Fruit fly (Drosophila melanogaster) whole organism, embryonic: ENCODE data around the gene CG13114.

Experiments used
- Abd-B ChIP-seq: fragments of 200-800 bp; sonication (Bioruptor generic); optimal IDR thresholded peaks from 2 replicates; lab custom pipeline; 2018; ENCODE audit warnings: missing biosample characterization, mild to moderate bottlenecking, missing genetic modification characterization, moderate library complexity
- CG11247 ChIP-seq: fragments of 200-800 bp; sonication (Bioruptor generic); IDR thresholded peaks from 2 replicates; pipeline ENCODE4 v1.3.6; 2022; ENCODE audit warnings: missing biosample characterization, missing genetic modification characterization
- CG12219 ChIP-seq: fragments of 200-800 bp; sonication (Bioruptor generic); optimal IDR thresholded peaks from 3 replicates; lab custom pipeline; 2018; ENCODE audit warnings: missing biosample characterization, mild to moderate bottlenecking, missing genetic modification characterization
- CG12299 ChIP-seq: fragments of 200-800 bp; sonication (Bioruptor generic); optimal IDR thresholded peaks from 2 replicates; lab custom pipeline; 2018; ENCODE audit warnings: missing biosample characterization, mild to moderate bottlenecking, missing genetic modification characterization
- CG13123 ChIP-seq: fragments of 200-800 bp; sonication (Bioruptor generic); optimal IDR thresholded peaks from 2 replicates; lab custom pipeline; 2016; ENCODE audit warnings: missing biosample characterization, missing genetic modification characterization
- CG13296 ChIP-seq: fragments of 200-800 bp; sonication (Bioruptor generic); optimal IDR thresholded peaks from 3 replicates; lab custom pipeline; 2018; ENCODE audit warnings: missing biosample characterization, mild to moderate bottlenecking, missing genetic modification characterization
- CG14050 ChIP-seq: fragments of 200-800 bp; sonication (Bioruptor generic); IDR thresholded peaks from 3 replicates; pipeline ENCODE4 v1.3.6; 2022; ENCODE audit warnings: missing biosample characterization, missing genetic modification characterization
- CG15073 ChIP-seq: fragments of 200-800 bp; sonication (Bioruptor generic); optimal IDR thresholded peaks from 2 replicates; lab custom pipeline; 2016; ENCODE audit warnings: missing biosample characterization, missing genetic modification characterization
- CG16813 ChIP-seq: fragments of 200-800 bp; sonication (Bioruptor generic); IDR thresholded peaks from 3 replicates; pipeline ENCODE4 v1.3.6; 2022; ENCODE audit warnings: missing biosample characterization, missing genetic modification characterization; ENCODE audit not compliant: partially characterized antibody
- CG17359 ChIP-seq: fragments of 200-800 bp; sonication (Bioruptor generic); optimal IDR thresholded peaks from 3 replicates; lab custom pipeline; 2018; ENCODE audit warnings: missing biosample characterization, mild to moderate bottlenecking, missing genetic modification characterization, moderate library complexity
- CG17829 ChIP-seq: fragments of 200-800 bp; optimal IDR thresholded peaks from 2 replicates; lab custom pipeline; 2019; ENCODE audit warnings: missing biosample characterization, mild to moderate bottlenecking, missing genetic modification characterization, moderate library complexity
- CG18764 ChIP-seq: fragments of 200-800 bp; sonication (Bioruptor generic); optimal IDR thresholded peaks from 3 replicates; lab custom pipeline; 2016; ENCODE audit warnings: missing biosample characterization, missing genetic modification characterization
- CG2889 ChIP-seq: fragments of 200-800 bp; sonication (Bioruptor generic); IDR thresholded peaks from 3 replicates; pipeline ENCODE4 v1.3.6; 2022; ENCODE audit warnings: missing biosample characterization, missing genetic modification characterization
- CG30020 ChIP-seq: fragments of 200-800 bp; optimal IDR thresholded peaks from 2 replicates; lab custom pipeline; 2019; ENCODE audit warnings: missing biosample characterization, mild to moderate bottlenecking, missing genetic modification characterization, moderate library complexity
- CG31388 ChIP-seq: fragments of 200-800 bp; sonication (Bioruptor generic); optimal IDR thresholded peaks from 2 replicates; lab custom pipeline; 2016; ENCODE audit warnings: missing biosample characterization, missing genetic modification characterization
- CG3995 ChIP-seq: fragments of 200-800 bp; sonication (Bioruptor generic); optimal IDR thresholded peaks from 3 replicates; lab custom pipeline; 2016; ENCODE audit warnings: missing biosample characterization, missing genetic modification characterization
- CG7357 ChIP-seq: fragments of 200-800 bp; sonication (Bioruptor generic); IDR thresholded peaks from 3 replicates; pipeline ENCODE4 v1.3.6; 2022; ENCODE audit warnings: missing biosample characterization, missing genetic modification characterization
- CG7556 ChIP-seq: fragments of 200-800 bp; sonication (Bioruptor generic); optimal IDR thresholded peaks from 2 replicates; lab custom pipeline; 2017; ENCODE audit warnings: missing biosample characterization, mild to moderate bottlenecking, missing genetic modification characterization
- CG8388 ChIP-seq: fragments of 200-800 bp; sonication (Bioruptor generic); optimal IDR thresholded peaks from 2 replicates; lab custom pipeline; 2019; ENCODE audit warnings: missing biosample characterization, mild to moderate bottlenecking, missing genetic modification characterization, moderate library complexity
- CG8765 ChIP-seq: fragments of 200-800 bp; sonication (Bioruptor generic); IDR thresholded peaks from 2 replicates; pipeline ENCODE4 v1.3.6; 2022; ENCODE audit warnings: missing biosample characterization, missing genetic modification characterization
- CG9609 ChIP-seq: fragments of 200-800 bp; sonication (Bioruptor generic); optimal IDR thresholded peaks from 3 replicates; lab custom pipeline; 2016; ENCODE audit warnings: missing biosample characterization, missing genetic modification characterization
- CG9932 ChIP-seq: fragments of 200-800 bp; sonication (Bioruptor generic); IDR thresholded peaks from 2 replicates; pipeline ENCODE4 v1.3.6; 2022; ENCODE audit warnings: missing biosample characterization, missing genetic modification characterization
- Dfd ChIP-seq, 2 experiments: fragments of >200 bp; optimal IDR thresholded peaks; 2 replicates each; lab custom pipeline; 2017; ENCODE audit warnings: missing biosample characterization in 2 of 2, missing genetic modification characterization in 2 of 2
- Fer2 ChIP-seq: fragments of 200-800 bp; sonication (Bioruptor generic); optimal IDR thresholded peaks from 2 replicates; lab custom pipeline; 2018; ENCODE audit warnings: missing biosample characterization, mild to moderate bottlenecking, missing genetic modification characterization, moderate library complexity
- HLH54F ChIP-seq: fragments of 200-800 bp; sonication (Bioruptor generic); optimal IDR thresholded peaks from 3 replicates; lab custom pipeline; 2016; ENCODE audit warnings: missing biosample characterization, missing genetic modification characterization
- Hmx ChIP-seq: fragments of 200-800 bp; sonication (Bioruptor generic); optimal IDR thresholded peaks from 2 replicates; lab custom pipeline; 2016; ENCODE audit warnings: missing biosample characterization, missing genetic modification characterization
- Jarid2 ChIP-seq: fragments of 200-800 bp; sonication (Bioruptor generic); optimal IDR thresholded peaks from 3 replicates; lab custom pipeline; 2017; ENCODE audit warnings: mild to moderate bottlenecking, missing biosample characterization, missing genetic modification reagents, missing genetic modification characterization
- Ptx1 ChIP-seq: fragments of 200-800 bp; sonication (Bioruptor generic); IDR thresholded peaks from 2 replicates; pipeline ENCODE4 v1.3.6; 2022; ENCODE audit warnings: missing biosample characterization, missing genetic modification characterization
- TFAM ChIP-seq: fragments of 200-800 bp; sonication (Bioruptor generic); optimal IDR thresholded peaks from 2 replicates; lab custom pipeline; 2017; ENCODE audit warnings: missing biosample characterization, missing genetic modification characterization, inconsistent platforms
- Vsx1 ChIP-seq: fragments of 200-800 bp; sonication (Bioruptor generic); optimal IDR thresholded peaks from 2 replicates; lab custom pipeline; 2017; ENCODE audit warnings: missing biosample characterization, mild to moderate bottlenecking, missing genetic modification characterization, missing genetic modification reagents
- Xbp1 ChIP-seq: fragments of 200-800 bp; sonication (Bioruptor generic); optimal IDR thresholded peaks from 3 replicates; lab custom pipeline; 2016; ENCODE audit warnings: missing biosample characterization, mild to moderate bottlenecking, missing genetic modification characterization
- amos ChIP-seq: fragments of 200-800 bp; sonication (Bioruptor generic); IDR thresholded peaks from 2 replicates; pipeline ENCODE4 v1.3.6; 2022; ENCODE audit warnings: missing biosample characterization, missing genetic modification characterization; ENCODE audit not compliant: partially characterized antibody
- bcd ChIP-seq: fragments of 200-800 bp; sonication (Bioruptor generic); optimal IDR thresholded peaks from 2 replicates; lab custom pipeline; 2017; ENCODE audit warnings: missing biosample characterization, mild to moderate bottlenecking, missing genetic modification characterization
- bowl ChIP-seq: fragments of 200-800 bp; sonication (Bioruptor generic); IDR thresholded peaks from 2 replicates; pipeline ENCODE4 v1.3.6; 2022; ENCODE audit warnings: missing biosample characterization, missing genetic modification characterization
- cas ChIP-seq: fragments of 200-800 bp; sonication (Bioruptor generic); IDR thresholded peaks from 2 replicates; pipeline ENCODE4 v1.3.6; 2022; ENCODE audit warnings: missing biosample characterization, missing genetic modification characterization
- chn ChIP-seq: fragments of 200-800 bp; sonication (Bioruptor generic); optimal IDR thresholded peaks from 2 replicates; lab custom pipeline; 2016; ENCODE audit warnings: missing biosample characterization, missing genetic modification characterization
- cwo ChIP-seq: fragments of 200-800 bp; sonication (Bioruptor generic); optimal IDR thresholded peaks from 3 replicates; lab custom pipeline; 2017; ENCODE audit warnings: missing biosample characterization, missing genetic modification characterization, mild to moderate bottlenecking, moderate library complexity, missing genetic modification reagents
- dan ChIP-seq: fragments of 200-800 bp; sonication (Bioruptor generic); IDR thresholded peaks from 2 replicates; pipeline ENCODE4 v1.3.6; 2022; ENCODE audit warnings: missing biosample characterization, missing genetic modification characterization
- dpn ChIP-seq, 2 experiments: fragments of 200-800 bp; sonication (Bioruptor generic); optimal IDR thresholded peaks; 3 replicates each; lab custom pipeline; 2016; ENCODE audit warnings: missing biosample characterization in 2 of 2, missing genetic modification characterization in 2 of 2
- ems ChIP-seq: fragments of 200-800 bp; sonication (Bioruptor generic); optimal IDR thresholded peaks from 3 replicates; lab custom pipeline; 2016; ENCODE audit warnings: missing biosample characterization, missing genetic modification characterization
- ewg ChIP-seq: fragments of 200-800 bp; sonication (Bioruptor generic); optimal IDR thresholded peaks from 3 replicates; lab custom pipeline; 2017; ENCODE audit warnings: mild to moderate bottlenecking, missing biosample characterization, missing genetic modification reagents, missing genetic modification characterization
- ftz-f1 ChIP-seq: fragments of 200-800 bp; sonication (Bioruptor generic); optimal IDR thresholded peaks from 2 replicates; lab custom pipeline; 2016; ENCODE audit warnings: missing biosample characterization, missing genetic modification characterization
- gro ChIP-seq: fragments of 200-800 bp; sonication (Bioruptor generic); optimal IDR thresholded peaks from 2 replicates; lab custom pipeline; 2016; ENCODE audit warnings: missing biosample characterization, missing genetic modification characterization
- hkb ChIP-seq, 2 experiments: fragments of 200-800 bp in 1 of 2; fragments of >200 bp in 1 of 2; sonication (Bioruptor generic) in 1 of 2; IDR thresholded peaks in 1 of 2; optimal IDR thresholded peaks in 1 of 2; 2 replicates each; pipeline versions ENCODE4 v1.3.6 to Lab custom; 2017 to 2022; ENCODE audit warnings: missing biosample characterization in 1 of 2, missing genetic modification characterization in 1 of 2
- ind ChIP-seq: fragments of 200-800 bp; sonication (Bioruptor generic); optimal IDR thresholded peaks from 3 replicates; lab custom pipeline; 2016; ENCODE audit warnings: missing biosample characterization, missing genetic modification characterization
- pros ChIP-seq: fragments of 200-800 bp; sonication (Bioruptor generic); optimal IDR thresholded peaks from 3 replicates; lab custom pipeline; 2019; ENCODE audit warnings: missing biosample characterization, mild to moderate bottlenecking, missing genetic modification characterization, moderate library complexity
- run ChIP-seq: fragments of 200-800 bp; sonication (Bioruptor generic); optimal IDR thresholded peaks from 3 replicates; lab custom pipeline; 2018; ENCODE audit warnings: missing biosample characterization, mild to moderate bottlenecking, missing genetic modification characterization
- shn ChIP-seq: fragments of 200-800 bp; sonication (Bioruptor generic); optimal IDR thresholded peaks from 3 replicates; lab custom pipeline; 2016; ENCODE audit warnings: missing biosample characterization, missing genetic modification characterization
- slou ChIP-seq: fragments of 200-800 bp; sonication (Bioruptor generic); optimal IDR thresholded peaks from 3 replicates; lab custom pipeline; 2016; ENCODE audit warnings: missing biosample characterization, missing genetic modification characterization
- so ChIP-seq: fragments of 200-800 bp; sonication (Bioruptor generic); IDR thresholded peaks from 3 replicates; pipeline ENCODE4 v1.3.6; 2022; ENCODE audit warnings: missing biosample characterization, missing genetic modification characterization
- sug ChIP-seq: fragments of 200-800 bp; optimal IDR thresholded peaks from 2 replicates; lab custom pipeline; 2019; ENCODE audit warnings: missing biosample characterization, mild to moderate bottlenecking, missing genetic modification characterization, moderate library complexity

The CG13114 gene

DNA sequence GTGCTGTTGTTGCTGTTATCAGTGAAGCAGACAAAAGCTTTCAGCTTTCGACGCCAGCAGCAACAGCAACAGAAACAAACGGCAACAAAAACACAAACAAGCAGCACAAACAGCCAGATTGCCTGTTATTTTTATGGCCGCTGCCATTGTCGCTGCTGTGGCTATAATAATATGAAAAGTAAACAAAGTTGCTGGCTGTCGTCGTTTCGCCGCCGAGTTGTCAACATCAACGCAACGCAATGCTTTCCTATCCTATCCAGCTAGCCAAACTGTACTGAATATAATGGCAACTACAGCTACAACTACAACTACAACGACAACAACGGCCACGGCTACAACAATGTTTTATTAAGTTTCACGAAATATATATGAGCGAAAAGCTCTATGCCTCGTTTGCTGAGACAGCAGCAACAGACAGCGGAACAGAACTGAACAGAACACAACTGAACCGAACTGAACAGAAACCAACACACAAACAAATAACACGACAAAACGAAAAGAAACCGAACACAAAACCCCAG lies 25.1 kb downstream of the CG13114 start (continued):
- peak; percentile 50; the same call in 2 of the 3 replicates for TF ChIP-seq so
- TF ChIP-seq Xbp1 (GFP tag; lab: Kevin White, UChicago), result no peak
- TF ChIP-seq TFAM (GFP tag; lab: Kevin White, UChicago), result no peak
- no peak for TF ChIP-seq CG12299 (tag; lab: Kevin White, UChicago)
- TF ChIP-seq Dfd (GFP tag; optimal IDR thresholded peaks at IDR 0.05; lab: Kevin White, UChicago), result no peak
- TF ChIP-seq CG7556 (GFP tag; lab: Kevin White, UChicago), result no peak
- no peak for TF ChIP-seq shn (GFP tag; lab: Kevin White, UChicago)
- no peak for TF ChIP-seq CG8765 (GFP tag; lab: Robert Waterston, UW)
- TF ChIP-seq Abd-B (GFP tag; lab: Kevin White, UChicago), result peak; percentile 15
- no peak for TF ChIP-seq CG9609
- TF ChIP-seq cas, result no peak
- TF ChIP-seq CG9932 (GFP tag; lab: Robert Waterston, UW), result no peak
- no peak for TF ChIP-seq CG2889 (GFP tag; lab: Robert Waterston, UW)
- TF ChIP-seq CG17359, result peak; percentile 54
- no peak for TF ChIP-seq gro (GFP tag; lab: Kevin White, UChicago)
- TF ChIP-seq run (tag; lab: Kevin White, UChicago), result no peak
- TF ChIP-seq dpn (GFP tag; optimal IDR thresholded peaks at IDR 0.05; lab: Kevin White, UChicago), result no peak
- TF ChIP-seq Hmx (GFP tag; lab: Kevin White, UChicago), result no peak
- TF ChIP-seq CG3995, result no peak
- TF ChIP-seq HLH54F (GFP tag; lab: Kevin White, UChicago), result no peak
- TF ChIP-seq Jarid2 (GFP tag; lab: Kevin White, UChicago), result no peak
- peak; percentile 68 for TF ChIP-seq CG13296 (GFP tag; lab: Kevin White, UChicago)
- TF ChIP-seq CG14050 (GFP tag; lab: Robert Waterston, UW), result no peak
- TF ChIP-seq slou (GFP tag; lab: Kevin White, UChicago), result no peak
- no peak for TF ChIP-seq CG17829 (tag; lab: Kevin White, UChicago)
- TF ChIP-seq CG7357 (GFP tag; lab: Robert Waterston, UW), result no peak
- TF ChIP-seq CG11247 (GFP tag; lab: Robert Waterston, UW), result no peak
- TF ChIP-seq chn (GFP tag; lab: Kevin White, UChicago), result no peak
- TF ChIP-seq ewg (GFP tag; lab: Kevin White, UChicago), result no peak
- TF ChIP-seq Fer2 (tag; lab: Kevin White, UChicago), result no peak
- no peak for TF ChIP-seq CG15073 (GFP tag; lab: Kevin White, UChicago)
- peak; percentile 2 for TF ChIP-seq CG13123 (GFP tag; lab: Kevin White, UChicago)
- TF ChIP-seq Vsx1 (GFP tag; lab: Kevin White, UChicago), result no peak
- no peak for TF ChIP-seq dan (GFP tag; lab: Robert Waterston, UW)
- no peak for TF ChIP-seq ftz-f1 (GFP tag; lab: Kevin White, UChicago)
- TF ChIP-seq Ptx1 (GFP tag; lab: Robert Waterston, UW), result no peak
- peak; percentile 28 for TF ChIP-seq CG12219 (GFP tag; lab: Kevin White, UChicago)
- TF ChIP-seq CG18764 (GFP tag; lab: Kevin White, UChicago), result no peak
- TF ChIP-seq bcd, result no peak
- TF ChIP-seq ind (GFP tag; lab: Kevin White, UChicago), result no peak
- TF ChIP-seq bowl, result 0 out of 2 replicates have a peak, but pooled peaks have one; percentile 18
- no peak for TF ChIP-seq CG31388 (GFP tag; lab: Kevin White, UChicago)
- no peak for TF ChIP-seq pros
- TF ChIP-seq ems (GFP tag; lab: Kevin White, UChicago), result no peak
- TF ChIP-seq CG16813 (GFP tag; lab: Robert Waterston, UW), result no peak
- TF ChIP-seq CG8388 (GFP tag; lab: Kevin White, UChicago), result no peak
- TF ChIP-seq hkb (optimal IDR thresholded peaks at IDR 0.05; lab: Kevin White, UChicago), result no peak
- peak; percentile 60 for TF ChIP-seq hkb (GFP tag; IDR thresholded peaks at IDR 0.05; lab: Robert Waterston, UW)
- no peak for TF ChIP-seq amos (GFP tag; lab: Robert Waterston, UW)
- no peak for TF ChIP-seq sug (tag; lab: Kevin White, UChicago)
- TF ChIP-seq CG30020 (tag; lab: Kevin White, UChicago), result no peak
- TF ChIP-seq cwo (GFP tag; lab: Kevin White, UChicago), result no peak
